Worm (Caenorhabditis elegans) whole organism, L3 larva: ENCODE results near the gene lag-2.

ENCODE experiments used
- R02D3.7 ChIP-seq: fragments of 150-350 bp; optimal IDR thresholded peaks from 2 replicates; lab custom pipeline; 2014; ENCODE audit warnings: missing biosample characterization, missing genetic modification characterization
- ZK546.5 ChIP-seq: sonication (generic microtip); optimal IDR thresholded peaks from 2 replicates; lab custom pipeline; 2017; ENCODE audit warnings: missing biosample characterization, missing genetic modification characterization
- aly-2 ChIP-seq: fragments of 150-350 bp; optimal IDR thresholded peaks from 2 replicates; lab custom pipeline; 2014; ENCODE audit warnings: missing biosample characterization, missing genetic modification characterization
- ama-1 ChIP-seq: fragments of 150-350 bp; optimal IDR thresholded peaks from 2 replicates; lab custom pipeline; 2018
- ceh-16 ChIP-seq: sonication (generic microtip); optimal IDR thresholded peaks from 2 replicates; lab custom pipeline; 2017; ENCODE audit warnings: missing biosample characterization, missing genetic modification characterization
- ceh-28 ChIP-seq: fragments of 150-350 bp; optimal IDR thresholded peaks from 2 replicates; lab custom pipeline; 2014; ENCODE audit warnings: missing biosample characterization, missing genetic modification reagents, missing genetic modification characterization
- ceh-82 ChIP-seq: fragments of 150-350 bp; optimal IDR thresholded peaks from 2 replicates; lab custom pipeline; 2014; ENCODE audit warnings: missing biosample characterization, missing genetic modification characterization
- daf-12 ChIP-seq: fragments of 150-350 bp; optimal IDR thresholded peaks from 2 replicates; lab custom pipeline; 2014; ENCODE audit warnings: missing biosample characterization, missing genetic modification reagents, missing genetic modification characterization
- egl-27 ChIP-seq: sonication (generic microtip); optimal IDR thresholded peaks from 4 replicates; lab custom pipeline; 2017; ENCODE audit warnings: missing biosample characterization, missing genetic modification reagents, missing genetic modification characterization
- egl-5 ChIP-seq: fragments of 150-350 bp; optimal IDR thresholded peaks from 2 replicates; lab custom pipeline; 2017; ENCODE audit warnings: missing biosample characterization, missing genetic modification reagents, missing genetic modification characterization, inconsistent platforms
- elt-1 ChIP-seq: fragments of 150-350 bp; optimal IDR thresholded peaks from 2 replicates; lab custom pipeline; 2014; ENCODE audit warnings: missing biosample characterization, missing genetic modification characterization
- elt-2 ChIP-seq: sonication (generic microtip); optimal IDR thresholded peaks from 2 replicates; lab custom pipeline; 2016; ENCODE audit warnings: missing genetic modification reagents, mild to moderate bottlenecking, missing genetic modification characterization, missing compliant biosample characterization
- elt-3 ChIP-seq, 3 experiments: fragments of 150-350 bp in 1 of 3; sonication (generic microtip) in 2 of 3; optimal IDR thresholded peaks; 2 replicates in 2 of 3; 4 replicates in 1 of 3; lab custom pipeline; 2014 to 2017; ENCODE audit warnings: missing biosample characterization in 3 of 3, missing genetic modification characterization in 3 of 3
- eor-1 ChIP-seq, 2 experiments: fragments of 150-350 bp; optimal IDR thresholded peaks; 2 replicates each; lab custom pipeline; 2014 to 2018; ENCODE audit warnings: missing biosample characterization in 2 of 2, missing genetic modification characterization in 2 of 2
- fkh-2 ChIP-seq: fragments of 150-350 bp; optimal IDR thresholded peaks from 2 replicates; lab custom pipeline; 2014; ENCODE audit warnings: missing biosample characterization, missing genetic modification reagents, missing genetic modification characterization
- fos-1 ChIP-seq: fragments of 150-350 bp; optimal IDR thresholded peaks from 2 replicates; lab custom pipeline; 2014; ENCODE audit warnings: missing biosample characterization, missing genetic modification characterization
- hmg-11 ChIP-seq: sonication (generic microtip); optimal IDR thresholded peaks from 2 replicates; lab custom pipeline; 2016; ENCODE audit warnings: missing genetic modification characterization, missing compliant biosample characterization
- lin-39 ChIP-seq: fragments of 150-350 bp; optimal IDR thresholded peaks from 2 replicates; lab custom pipeline; 2018; ENCODE audit warnings: missing biosample characterization, missing genetic modification reagents, missing genetic modification characterization
- lsy-12 ChIP-seq: sonication (generic microtip); optimal IDR thresholded peaks from 2 replicates; lab custom pipeline; 2016; ENCODE audit warnings: mild to moderate bottlenecking, missing genetic modification characterization, missing compliant biosample characterization
- mdl-1 ChIP-seq: fragments of 150-350 bp; optimal IDR thresholded peaks from 2 replicates; lab custom pipeline; 2014; ENCODE audit warnings: missing biosample characterization, missing genetic modification characterization
- mml-1 ChIP-seq: fragments of 150-350 bp; sonication (generic microtip); optimal IDR thresholded peaks from 3 replicates; lab custom pipeline; 2014; ENCODE audit warnings: missing biosample characterization, missing genetic modification characterization
- nfya-1 ChIP-seq: sonication (generic microtip); optimal IDR thresholded peaks from 2 replicates; lab custom pipeline; 2017; ENCODE audit warnings: missing genetic modification characterization, mild to moderate bottlenecking, missing compliant biosample characterization, antibody characterized with exemption, moderate library complexity; ENCODE audit not compliant: insufficient read depth
- nhr-11 ChIP-seq: fragments of 150-350 bp; optimal IDR thresholded peaks from 2 replicates; lab custom pipeline; 2014; ENCODE audit warnings: missing biosample characterization, missing genetic modification characterization
- nhr-12 ChIP-seq: fragments of 150-350 bp; optimal IDR thresholded peaks from 2 replicates; lab custom pipeline; 2014; ENCODE audit warnings: missing biosample characterization, missing genetic modification characterization
- nhr-23 ChIP-seq: fragments of 150-350 bp; optimal IDR thresholded peaks from 2 replicates; lab custom pipeline; 2014; ENCODE audit warnings: missing biosample characterization, missing genetic modification reagents, missing genetic modification characterization
- nhr-237 ChIP-seq: fragments of 150-350 bp; optimal IDR thresholded peaks from 2 replicates; lab custom pipeline; 2014; ENCODE audit warnings: missing biosample characterization, missing genetic modification characterization
- nhr-25 ChIP-seq: sonication (generic microtip); optimal IDR thresholded peaks from 2 replicates; lab custom pipeline; 2017; ENCODE audit warnings: missing biosample characterization, missing genetic modification characterization
- nhr-28 ChIP-seq: fragments of 150-350 bp; optimal IDR thresholded peaks from 2 replicates; lab custom pipeline; 2014; ENCODE audit warnings: missing biosample characterization, missing genetic modification characterization
- nhr-43 ChIP-seq: sonication (generic microtip); optimal IDR thresholded peaks from 2 replicates; lab custom pipeline; 2016; ENCODE audit warnings: mild to moderate bottlenecking, missing genetic modification characterization, missing compliant biosample characterization; ENCODE audit not compliant: poor library complexity, severe bottlenecking
- nhr-67 ChIP-seq: fragments of 150-350 bp; optimal IDR thresholded peaks from 2 replicates; lab custom pipeline; 2014; ENCODE audit warnings: missing biosample characterization, missing genetic modification characterization
- nhr-77 ChIP-seq: fragments of 150-350 bp; optimal IDR thresholded peaks from 2 replicates; lab custom pipeline; 2014; ENCODE audit warnings: missing biosample characterization, missing genetic modification characterization
- pha-4 ChIP-seq: fragments of 150-350 bp; optimal IDR thresholded peaks from 2 replicates; lab custom pipeline; 2014; ENCODE audit warnings: missing biosample characterization, missing genetic modification reagents, missing genetic modification characterization
- pqm-1 ChIP-seq: fragments of 150-350 bp; optimal IDR thresholded peaks from 2 replicates; lab custom pipeline; 2017; ENCODE audit warnings: missing biosample characterization, missing genetic modification characterization, inconsistent platforms
- sea-2 ChIP-seq: fragments of 150-350 bp; sonication (generic microtip); optimal IDR thresholded peaks from 4 replicates; lab custom pipeline; 2014; ENCODE audit warnings: missing biosample characterization, missing genetic modification reagents, missing genetic modification characterization
- skn-1 ChIP-seq: fragments of 150-350 bp; optimal IDR thresholded peaks from 2 replicates; lab custom pipeline; 2014; ENCODE audit warnings: missing biosample characterization, missing genetic modification characterization
- unc-39 ChIP-seq: sonication (generic microtip); optimal IDR thresholded peaks from 4 replicates; lab custom pipeline; 2017; ENCODE audit warnings: missing biosample characterization, missing genetic modification characterization
- unc-62 ChIP-seq: fragments of 150-350 bp; sonication (generic microtip); optimal IDR thresholded peaks from 4 replicates; lab custom pipeline; 2014; ENCODE audit warnings: missing biosample characterization, missing genetic modification reagents, missing genetic modification characterization
- zag-1 ChIP-seq: fragments of 150-350 bp; optimal IDR thresholded peaks from 2 replicates; lab custom pipeline; 2014; ENCODE audit warnings: missing biosample characterization, missing genetic modification characterization
- ztf-11 ChIP-seq: fragments of 150-350 bp; optimal IDR thresholded peaks from 2 replicates; lab custom pipeline; 2014; ENCODE audit warnings: missing biosample characterization, missing genetic modification characterization
- ztf-4 ChIP-seq: fragments of 150-350 bp; optimal IDR thresholded peaks from 2 replicates; lab custom pipeline; 2014; ENCODE audit warnings: missing biosample characterization, missing genetic modification characterization

Gene lag-2

DNA sequence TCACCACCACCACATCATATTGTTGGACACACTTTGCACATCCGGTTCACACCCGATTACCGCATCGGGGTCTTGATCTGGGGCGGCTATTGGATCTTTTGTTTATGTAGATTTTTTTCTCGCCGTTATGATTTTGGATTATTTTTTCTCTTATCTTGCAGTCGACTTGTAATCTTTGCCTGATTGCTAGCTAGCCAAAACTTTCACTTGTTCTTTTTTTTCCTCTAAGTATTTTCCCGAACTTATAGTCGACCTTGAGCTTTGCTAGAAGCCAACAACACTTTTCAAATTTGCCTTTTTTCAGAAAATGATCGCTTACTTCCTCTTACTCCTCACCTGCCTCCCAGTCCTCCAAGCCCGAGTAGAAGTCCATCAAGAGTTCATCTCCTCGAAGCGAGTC, at the start of gene lag-2:
Gene lag-2 (plus strand): TSS at position 301 of the 400 bp plus-strand sequence.
- no peak for TF ChIP-seq nhr-43
- TF ChIP-seq aly-2 (tag; lab: Kevin White, UChicago) = no peak
- TF ChIP-seq nhr-23 = no peak
- TF ChIP-seq mdl-1 (tag; lab: Kevin White, UChicago) = no peak
- TF ChIP-seq ama-1 = no peak

DNA sequence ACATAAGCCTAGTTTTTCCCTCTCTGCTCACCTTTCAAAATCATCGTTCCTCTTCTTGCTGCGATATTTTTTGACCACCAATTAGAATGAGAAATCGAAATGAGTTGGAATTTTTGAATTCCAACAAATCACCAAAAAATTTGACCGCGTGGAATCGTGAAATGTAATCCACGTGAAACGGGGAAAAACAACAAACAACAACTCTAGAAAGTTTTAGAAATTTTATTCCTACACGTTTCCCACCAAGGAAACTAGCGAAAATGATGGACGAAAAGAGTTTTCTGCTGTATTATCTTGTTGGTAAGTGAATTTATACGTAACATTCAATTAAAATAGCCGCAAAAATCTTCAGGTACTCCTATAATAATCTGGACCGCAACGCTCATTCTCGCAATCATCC, 49.7 kb upstream of the lag-2 start, which contains the start of the genes irld-3 and F02C9.1:
Gene irld-3 (minus strand): TSS at position 101 of the 400 bp plus-strand sequence.
Gene F02C9.1 (plus strand): TSS at position 216 of the 400 bp plus-strand sequence.
- no peak for TF ChIP-seq pha-4 (tag; lab: Kevin White, UChicago)
- TF ChIP-seq elt-2 (tag; lab: Kevin White, UChicago) = no peak
- no peak for TF ChIP-seq ama-1
- no peak for TF ChIP-seq mml-1 (tag; lab: Kevin White, UChicago)
- TF ChIP-seq ceh-28 (tag; lab: Kevin White, UChicago) = no peak
- TF ChIP-seq eor-1 (tag; optimal IDR thresholded peaks at IDR 0.05; lab: Kevin White, UChicago) = no peak
- TF ChIP-seq R02D3.7 (tag; lab: Kevin White, UChicago) = no peak
- no peak for TF ChIP-seq nhr-25 (tag; lab: Kevin White, UChicago)
- no peak for TF ChIP-seq fkh-2 (tag; lab: Kevin White, UChicago)
- no peak for TF ChIP-seq lsy-12 (tag; lab: Kevin White, UChicago)
- TF ChIP-seq lin-39 (tag; lab: Kevin White, UChicago) = no peak
- no peak for TF ChIP-seq nfya-1 (tag; lab: Kevin White, UChicago)
- TF ChIP-seq sea-2 (GFP tag; lab: Kevin White, UChicago) = no peak
- TF ChIP-seq hmg-11 (tag; lab: Kevin White, UChicago) = no peak
- no peak for TF ChIP-seq nhr-12
- no peak for TF ChIP-seq ceh-82 (tag; lab: Kevin White, UChicago)

DNA sequence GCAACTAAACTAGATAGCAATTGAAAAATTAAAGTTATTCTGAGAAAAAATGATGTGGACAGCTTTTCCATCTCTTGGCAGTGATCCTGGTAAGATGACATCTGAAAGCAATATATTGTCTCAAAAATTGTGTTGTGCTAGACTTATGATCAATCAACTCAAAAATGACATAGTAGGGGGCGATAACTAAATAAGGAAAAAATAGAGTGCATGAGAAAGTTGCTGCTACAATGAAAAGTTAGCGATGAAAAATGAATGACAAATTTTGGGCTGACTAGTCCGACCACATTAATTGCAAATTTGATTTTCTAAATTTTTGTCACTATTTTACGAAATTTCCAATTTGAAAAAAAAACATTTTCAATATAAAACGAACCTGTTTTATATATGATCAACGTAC, 47.0 kb upstream of the lag-2 start, which contains the start of gene srab-9:
Gene srab-9 (minus strand): TSS at position 101 of the 400 bp plus-strand sequence.
- no peak for TF ChIP-seq sea-2 (GFP tag; lab: Kevin White, UChicago)
- TF ChIP-seq pha-4 (tag; lab: Kevin White, UChicago) = no peak
- no peak for TF ChIP-seq elt-3 (tag; optimal IDR thresholded peaks at IDR 0.05; lab: Kevin White, UChicago)
- TF ChIP-seq elt-1 (tag; lab: Kevin White, UChicago) = no peak
- TF ChIP-seq nhr-77 = no peak
- no peak for TF ChIP-seq ztf-4 (tag; lab: Kevin White, UChicago)
- no peak for TF ChIP-seq nhr-67 (tag; lab: Kevin White, UChicago)
- TF ChIP-seq R02D3.7 (tag; lab: Kevin White, UChicago) = no peak
- no peak for TF ChIP-seq skn-1
- no peak for TF ChIP-seq nhr-11 (tag; lab: Kevin White, UChicago)
- no peak for TF ChIP-seq ceh-16 (tag; lab: Kevin White, UChicago)
- TF ChIP-seq zag-1 (tag; lab: Kevin White, UChicago) = no peak
- TF ChIP-seq nhr-25 (tag; lab: Kevin White, UChicago) = no peak
- no peak for TF ChIP-seq ZK546.5 (tag; lab: Kevin White, UChicago)
- no peak for TF ChIP-seq unc-39 (tag; lab: Kevin White, UChicago)

DNA sequence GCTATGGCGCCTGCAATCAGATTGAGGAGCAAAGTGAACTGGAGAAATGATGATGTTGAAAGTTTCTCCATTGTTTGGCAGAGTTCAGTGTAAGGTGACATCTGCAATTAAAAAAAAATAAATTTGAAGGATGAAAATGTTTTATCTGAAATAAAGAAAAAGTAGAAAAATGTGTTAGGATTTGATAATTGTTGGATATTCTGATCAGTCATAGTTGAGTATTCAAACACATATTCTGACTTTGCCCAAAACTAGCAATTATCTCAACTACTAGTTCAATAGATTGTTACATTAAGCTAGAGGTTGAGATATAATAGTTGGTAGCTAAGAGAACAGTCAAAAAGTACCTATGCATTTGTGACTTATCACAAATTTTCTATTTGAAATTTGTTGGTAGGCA, 43.6 kb upstream of the lag-2 start, which contains the start of gene srab-10:
Gene srab-10 (minus strand): TSS at position 101 of the 400 bp plus-strand sequence.
- TF ChIP-seq nhr-43 (no peak), egl-27 (tag; lab: Kevin White, UChicago) (no peak), elt-2 (tag; lab: Kevin White, UChicago) (no peak), nhr-25 (tag; lab: Kevin White, UChicago) (no peak), fkh-2 (tag; lab: Kevin White, UChicago) (no peak), aly-2 (tag; lab: Kevin White, UChicago) (no peak), eor-1 (tag; optimal IDR thresholded peaks at IDR 0.05; lab: Kevin White, UChicago) (no peak), nhr-28 (tag; lab: Kevin White, UChicago) (no peak), lin-39 (tag; lab: Kevin White, UChicago) (no peak), daf-12 (no peak), nfya-1 (tag; lab: Kevin White, UChicago) (no peak)

DNA sequence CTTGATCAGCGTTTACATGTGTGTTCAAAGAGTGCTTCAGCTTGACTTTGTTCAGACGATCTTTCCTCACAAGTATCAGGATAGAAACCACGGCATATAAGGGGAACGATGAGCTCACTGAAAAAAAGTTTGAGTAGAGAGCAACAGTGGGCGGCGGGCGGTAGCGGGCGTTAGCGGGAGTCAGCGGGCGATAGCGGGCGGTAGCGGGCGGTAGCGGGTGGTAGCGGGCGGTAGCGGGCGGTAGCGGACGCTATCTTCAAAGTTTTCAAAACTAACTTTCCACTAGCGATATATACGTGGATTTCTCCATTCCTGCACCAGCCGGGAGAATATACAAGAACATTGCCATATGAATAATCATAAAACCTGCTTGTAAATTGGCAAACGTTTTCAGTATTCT, 42.9 kb upstream of the lag-2 start:
- TF ChIP-seq unc-62 (GFP tag; lab: Kevin White, UChicago) = no peak
- no peak for TF ChIP-seq ztf-4 (tag; lab: Kevin White, UChicago)
- TF ChIP-seq ztf-11 (tag; lab: Kevin White, UChicago) = no peak
- no peak for TF ChIP-seq zag-1 (tag; lab: Kevin White, UChicago)
- no peak for TF ChIP-seq nhr-237 (tag; lab: Kevin White, UChicago)
- no peak for TF ChIP-seq fos-1 (tag; lab: Kevin White, UChicago)
- no peak for TF ChIP-seq daf-12
- no peak for TF ChIP-seq mdl-1 (tag; lab: Kevin White, UChicago)
- no peak for TF ChIP-seq nhr-77
- no peak for TF ChIP-seq hmg-11 (tag; lab: Kevin White, UChicago)
- TF ChIP-seq egl-5 (tag; lab: Kevin White, UChicago) = no peak
- no peak for TF ChIP-seq nfya-1 (tag; lab: Kevin White, UChicago)
- no peak for TF ChIP-seq ZK546.5 (tag; lab: Kevin White, UChicago)
- TF ChIP-seq unc-39 (tag; lab: Kevin White, UChicago) = no peak
- no peak for TF ChIP-seq nhr-43
- TF ChIP-seq elt-2 (tag; lab: Kevin White, UChicago) = no peak
- no peak for TF ChIP-seq lin-39 (tag; lab: Kevin White, UChicago)
- TF ChIP-seq pqm-1 = no peak
- TF ChIP-seq nhr-67 (tag; lab: Kevin White, UChicago) = no peak
- TF ChIP-seq skn-1 = no peak
